Fruit fly (Drosophila melanogaster): ENCODE measurements around the gene CG43843.
A peak's percentile ranks its signal among the peaks of the same experiment; 100 is the strongest.

The CG43843 gene

dm6 chrX:18506639-18507528, 46.7 kb upstream of the CG43843 start (continued):
- peak in 1 of 3 experiments; percentile 48 for TF ChIP-seq lola (GFP tag; optimal IDR thresholded peaks at IDR 0.05)
- TF ChIP-seq tup (GFP tag; optimal IDR thresholded peaks at IDR 0.05): peak; percentile 16
- TF ChIP-seq Awh (GFP tag; IDR thresholded peaks at IDR 0.05): peak; percentile 90
- no peak for TF ChIP-seq CG10431 (GFP tag; optimal IDR thresholded peaks at IDR 0.05)
- TF ChIP-seq CG11085 (GFP tag; IDR thresholded peaks at IDR 0.05): peak; percentile 45; the same call in 1 of the 2 replicates
- TF ChIP-seq CG34376 (GFP tag; optimal IDR thresholded peaks at IDR 0.05): no peak
- peak; percentile 47 for TF ChIP-seq ewg (GFP tag; optimal IDR thresholded peaks at IDR 0.05)
- peak; percentile 53 for TF ChIP-seq wor (GFP tag; IDR thresholded peaks at IDR 0.05)
- peak; percentile 68 for TF ChIP-seq CG9932 (GFP tag; IDR thresholded peaks at IDR 0.05)
- peak; percentile 74 for TF ChIP-seq CG16779 (GFP tag; IDR thresholded peaks at IDR 0.05)
- TF ChIP-seq CG11456 (GFP tag; IDR thresholded peaks at IDR 0.05): peak; percentile 86
- no peak for TF ChIP-seq Poxn (GFP tag; IDR thresholded peaks at IDR 0.05)
- TF ChIP-seq Hr51 (GFP tag; optimal IDR thresholded peaks at IDR 0.05): peak; percentile 27 to 78
- no peak for TF ChIP-seq Hr39 (optimal IDR thresholded peaks at IDR 0.05)
- TF ChIP-seq sqz (GFP tag; optimal IDR thresholded peaks at IDR 0.05): no peak
- peak; percentile 71 for TF ChIP-seq Mes4 (GFP tag; optimal IDR thresholded peaks at IDR 0.05)
- TF ChIP-seq gsb (GFP tag; IDR thresholded peaks at IDR 0.05): no peak
- TF ChIP-seq CG1832 (GFP tag; optimal IDR thresholded peaks at IDR 0.05): peak; percentile 4
- peak; percentile 79 for TF ChIP-seq CG10979 (tag; optimal IDR thresholded peaks at IDR 0.05)
- TF ChIP-seq Oli (tag; optimal IDR thresholded peaks at IDR 0.05): peak; percentile 75
- peak; percentile 60 for TF ChIP-seq CG30431 (GFP tag; optimal IDR thresholded peaks at IDR 0.05)
- TF ChIP-seq CG14860 (GFP tag; IDR thresholded peaks at IDR 0.05; ENCODE audit: partially characterized antibody): no peak
- TF ChIP-seq CG8944 (GFP tag; optimal IDR thresholded peaks at IDR 0.05): peak; percentile 60
- TF ChIP-seq lab (GFP tag; optimal IDR thresholded peaks at IDR 0.05): peak; percentile 87
- TF ChIP-seq gcm (GFP tag; optimal IDR thresholded peaks at IDR 0.05): peak; percentile 62
- no peak for TF ChIP-seq CG3838 (GFP tag; optimal IDR thresholded peaks at IDR 0.05)
- peak; percentile 71; the same call in 2 of the 3 replicates for TF ChIP-seq Optix (GFP tag; IDR thresholded peaks at IDR 0.05)
- no peak for TF ChIP-seq sc (optimal IDR thresholded peaks at IDR 0.05)
- peak; percentile 41 for TF ChIP-seq sc (GFP tag; optimal IDR thresholded peaks at IDR 0.05)
- peak; percentile 80 for TF ChIP-seq CG12071 (GFP tag; optimal IDR thresholded peaks at IDR 0.05)
- TF ChIP-seq CG1602 (GFP tag; optimal IDR thresholded peaks at IDR 0.05): peak; percentile 69
- TF ChIP-seq Sin3A (optimal IDR thresholded peaks at IDR 0.05): no peak
- peak; percentile 67 for TF ChIP-seq NfI (GFP tag; optimal IDR thresholded peaks at IDR 0.05)
- TF ChIP-seq cg (GFP tag; optimal IDR thresholded peaks at IDR 0.05): peak; percentile 83
- peak; percentile 60 for TF ChIP-seq mam (GFP tag; optimal IDR thresholded peaks at IDR 0.05)
- TF ChIP-seq CG17912 (GFP tag; optimal IDR thresholded peaks at IDR 0.05): no peak
- peak; percentile 35 for TF ChIP-seq Vsx1 (GFP tag; optimal IDR thresholded peaks at IDR 0.05)
- peak; percentile 41 for TF ChIP-seq CG43689 (GFP tag; IDR thresholded peaks at IDR 0.05)
- no peak for TF ChIP-seq gfzf (GFP tag; optimal IDR thresholded peaks at IDR 0.05)
- TF ChIP-seq Dip3 (GFP tag; optimal IDR thresholded peaks at IDR 0.05): peak; percentile 70
- no peak for TF ChIP-seq ftz-f1 (GFP tag; optimal IDR thresholded peaks at IDR 0.05)
- no peak for TF ChIP-seq lov (optimal IDR thresholded peaks at IDR 0.05)
- peak; percentile 87 for TF ChIP-seq lov (GFP tag; IDR thresholded peaks at IDR 0.05)
- peak; percentile 1 for TF ChIP-seq kah (GFP tag; optimal IDR thresholded peaks at IDR 0.05)
- peak; percentile 82 for TF ChIP-seq gce (GFP tag; IDR thresholded peaks at IDR 0.05)
- no peak for TF ChIP-seq fd3F (GFP tag; optimal IDR thresholded peaks at IDR 0.05)
- TF ChIP-seq yki (optimal IDR thresholded peaks at IDR 0.05): no peak
- TF ChIP-seq Ets65A (GFP tag): peak; percentile 89
- peak; percentile 79 for TF ChIP-seq Sox102F (GFP tag; optimal IDR thresholded peaks at IDR 0.05)
- TF ChIP-seq CG8478 (optimal IDR thresholded peaks at IDR 0.05): no peak
